Worm (Caenorhabditis elegans): ENCODE data around the gene srm-5.

srm-5 gene

ce11 chrV:14317204-14317603 lies 17.8 kb upstream of the srm-5 start:
- no peak for TF ChIP-seq hlh-26 (GFP tag; conservative IDR thresholded peaks at IDR 0.05)
- no peak for TF ChIP-seq F52B5.7 (tag; optimal IDR thresholded peaks at IDR 0.05)
- TF ChIP-seq ceh-40 (GFP tag; IDR thresholded peaks at IDR 0.05) = no peak
- TF ChIP-seq rcor-1 (GFP tag; IDR thresholded peaks at IDR 0.05) = no peak
- TF ChIP-seq hmg-1.2 (GFP tag; IDR thresholded peaks at IDR 0.05) = no peak
- no peak for TF ChIP-seq ceh-58 (GFP tag; IDR thresholded peaks at IDR 0.05)
- no peak for TF ChIP-seq B0035.1 (tag; optimal IDR thresholded peaks at IDR 0.05)
- TF ChIP-seq sea-2 (GFP tag; IDR thresholded peaks at IDR 0.05) = no peak
- no peak for TF ChIP-seq dox-1 (GFP tag; IDR thresholded peaks at IDR 0.05)
- TF ChIP-seq egl-18 (GFP tag; IDR thresholded peaks at IDR 0.05) = no peak
- TF ChIP-seq aptf-2 (GFP tag; conservative IDR thresholded peaks at IDR 0.05) = no peak
- TF ChIP-seq F57C9.4 (tag; optimal IDR thresholded peaks at IDR 0.05) = no peak
- TF ChIP-seq aptf-3 (GFP tag; IDR thresholded peaks at IDR 0.05) = no peak
- TF ChIP-seq ets-4 (GFP tag; optimal IDR thresholded peaks at IDR 0.05) = no peak
- TF ChIP-seq bed-2 (GFP tag; IDR thresholded peaks at IDR 0.05) = no peak
- no peak for TF ChIP-seq egrh-3 (GFP tag; IDR thresholded peaks at IDR 0.05)
- TF ChIP-seq ekl-4 (GFP tag; IDR thresholded peaks at IDR 0.05) = no peak
- TF ChIP-seq pbrm-1 (GFP tag; IDR thresholded peaks at IDR 0.05) = no peak

DNA sequence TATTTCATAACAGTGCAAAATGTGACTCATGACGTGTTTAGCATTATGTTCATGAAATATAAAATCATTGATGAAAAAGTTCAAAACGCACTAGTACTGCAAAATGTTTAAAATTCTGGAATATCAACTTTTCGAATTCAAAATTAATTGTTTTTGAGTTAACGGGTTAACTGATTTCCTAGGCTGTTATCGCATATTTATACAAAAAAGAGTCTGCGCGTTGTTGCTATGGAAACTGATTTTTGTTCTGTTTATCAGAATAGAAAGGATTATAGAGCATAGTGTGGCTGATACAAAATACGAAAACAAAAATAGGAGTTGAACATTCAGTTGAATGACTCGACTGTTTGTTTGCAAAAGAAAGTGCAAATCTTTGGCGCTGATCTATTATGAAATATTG lies 17.4 kb upstream of the srm-5 start:
- TF ChIP-seq cebp-1 (GFP tag; IDR thresholded peaks at IDR 0.05) (no peak), cebp-1 (tag; optimal IDR thresholded peaks at IDR 0.05) (peak; percentile 1), Y53F4B.3 (GFP tag; IDR thresholded peaks at IDR 0.05) (no peak), F49E8.2 (tag; optimal IDR thresholded peaks at IDR 0.05; ENCODE audit: insufficient read depth) (no peak)

DNA sequence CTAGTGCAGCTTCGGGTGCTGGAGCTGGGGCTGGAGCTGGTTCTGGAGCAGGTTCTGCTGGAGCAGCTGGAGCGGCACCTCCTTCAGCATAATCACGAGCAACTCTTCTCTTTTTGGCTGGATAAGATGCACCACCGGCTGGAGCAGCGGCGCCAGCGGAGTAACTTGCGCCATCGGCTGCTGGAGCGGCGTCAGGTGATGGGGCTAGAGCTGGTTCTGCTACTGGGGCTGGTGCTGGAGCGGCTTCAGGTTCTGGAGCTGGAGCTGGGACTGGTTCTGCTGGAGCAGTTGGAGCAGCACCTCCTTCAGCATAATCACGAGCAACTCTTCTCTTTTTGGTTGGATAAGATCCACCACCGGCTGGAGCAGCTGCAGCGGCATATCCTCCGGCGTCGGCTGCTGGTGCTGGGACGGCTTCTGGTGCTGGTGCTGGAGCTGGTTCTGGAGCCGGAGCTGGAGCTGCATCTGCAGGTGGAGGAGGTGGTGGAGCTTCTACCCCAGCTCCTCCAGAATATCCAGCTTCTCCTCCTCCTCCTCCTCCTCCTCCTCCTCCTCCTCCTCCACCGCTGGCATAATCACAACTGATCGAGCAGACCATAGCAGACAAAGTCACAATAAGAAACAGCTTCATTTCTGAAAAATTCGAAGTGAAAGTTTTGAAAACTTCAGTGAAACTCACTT lies 15.8 kb upstream of the srm-5 start, which contains the start of gene F47B8.13:
Gene F47B8.13, minus strand, starts transcription at position 631 of the 681 bp plus-strand sequence.
- TF ChIP-seq B0336.3 (GFP tag; IDR thresholded peaks at IDR 0.05) (no peak), nfya-2 (GFP tag; IDR thresholded peaks at IDR 0.05) (no peak), aptf-3 (GFP tag; IDR thresholded peaks at IDR 0.05) (no peak), mcd-1 (GFP tag; IDR thresholded peaks at IDR 0.05) (no peak), snpc-4 (GFP tag; optimal IDR thresholded peaks at IDR 0.05) (no peak), snpc-4 (tag; optimal IDR thresholded peaks at IDR 0.05) (no peak), zim-3 (tag; optimal IDR thresholded peaks at IDR 0.05) (no peak), Y53F4B.3 (GFP tag; IDR thresholded peaks at IDR 0.05) (no peak), egrh-3 (GFP tag; IDR thresholded peaks at IDR 0.05) (peak; percentile 95), tbx-9 (tag; optimal IDR thresholded peaks at IDR 0.05; ENCODE audit: borderline replicate concordance) (no peak), zfh-2 (GFP tag; conservative IDR thresholded peaks at IDR 0.05) (peak; percentile 95), xnd-1 (tag; optimal IDR thresholded peaks at IDR 0.05) (no peak), ceh-79 (tag; optimal IDR thresholded peaks at IDR 0.05) (peak; percentile 8), ztf-28 (GFP tag; IDR thresholded peaks at IDR 0.05) (peak; percentile 4; the same call in 1 of the 2 replicates)

DNA sequence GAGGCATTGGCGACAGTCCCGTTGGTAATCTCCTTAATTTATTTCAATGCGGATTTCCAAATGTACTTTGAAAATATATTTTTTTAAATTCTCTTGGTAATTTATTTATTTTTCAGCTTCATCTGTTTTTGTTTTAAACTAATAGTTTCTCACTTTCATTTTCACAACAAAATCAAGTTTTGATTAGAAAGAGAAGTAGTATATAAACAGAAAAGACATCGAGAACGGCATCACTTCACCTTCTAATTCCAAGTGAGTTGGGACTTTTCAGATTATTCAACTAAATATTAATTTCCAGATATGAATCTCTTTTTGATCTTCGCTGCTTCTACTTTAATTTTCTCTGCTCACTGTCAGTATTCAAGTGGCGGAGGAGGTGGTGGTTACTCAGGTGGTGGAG lies 14.8 kb upstream of the srm-5 start, which contains the start of gene F47B8.14:
Gene F47B8.14, plus strand, starts transcription at position 301 of the 400 bp plus-strand sequence.
- TF ChIP-seq gei-17 (GFP tag; optimal IDR thresholded peaks at IDR 0.05) = no peak
